Worm (Caenorhabditis elegans) whole organism, mixed stage, embryonic: ENCODE results near the gene lnp-1.

ENCODE experiments used
- ceh-39 ChIP-seq: fragments of 150-350 bp; optimal IDR thresholded peaks from 2 replicates; lab custom pipeline; 2014; ENCODE audit warnings: missing biosample characterization, missing genetic modification characterization
- ces-1 ChIP-seq: fragments of 150-350 bp; optimal IDR thresholded peaks from 2 replicates; lab custom pipeline; 2014; ENCODE audit warnings: missing biosample characterization, missing genetic modification reagents, missing genetic modification characterization
- elt-3 ChIP-seq: fragments of 150-350 bp; optimal IDR thresholded peaks from 2 replicates; lab custom pipeline; 2014; ENCODE audit warnings: missing biosample characterization, missing genetic modification characterization
- hlh-1 ChIP-seq: fragments of 150-350 bp; optimal IDR thresholded peaks from 2 replicates; lab custom pipeline; 2014; ENCODE audit warnings: missing biosample characterization, missing genetic modification reagents, missing genetic modification characterization

DNA sequence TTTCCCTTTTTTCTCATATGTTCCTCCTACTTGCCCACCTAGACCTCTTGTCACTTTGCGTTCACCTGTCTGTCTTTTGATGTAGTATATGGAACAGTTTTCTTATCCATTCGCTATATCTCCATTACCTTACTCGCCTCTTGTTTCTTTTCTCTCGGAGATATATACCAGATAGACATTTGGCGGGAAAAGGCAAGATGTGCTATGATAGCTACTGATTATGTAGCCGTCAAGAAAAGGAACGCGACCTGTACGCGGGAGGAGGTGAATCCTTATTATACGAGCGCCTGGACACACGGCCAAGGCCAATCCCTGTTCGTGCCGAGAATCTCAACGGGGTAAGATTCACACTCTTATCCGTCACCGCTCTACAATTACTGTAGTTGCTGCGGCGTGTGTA is 35.5 kb upstream of the lnp-1 start:
- TF ChIP-seq ces-1 (GFP tag; lab: Kevin White, UChicago), result no peak
- no peak for TF ChIP-seq ceh-39 (tag; lab: Kevin White, UChicago)
- TF ChIP-seq hlh-1, result no peak
- TF ChIP-seq elt-3 (tag; lab: Kevin White, UChicago), result no peak
